Fruit fly (Drosophila melanogaster) whole organism, pupa: ENCODE results near the gene Naxd.

Experiments used
- CG10348 ChIP-seq: fragments of 200-800 bp; sonication (Bioruptor generic); IDR thresholded peaks from 2 replicates; pipeline ENCODE4 v1.3.6; 2022; ENCODE audit warnings: missing biosample characterization, missing genetic modification characterization
- CG12605 ChIP-seq: fragments of 200-800 bp; sonication (Bioruptor generic); IDR thresholded peaks from 2 replicates; pipeline ENCODE4 v1.3.6; 2022; ENCODE audit warnings: missing biosample characterization, missing genetic modification characterization
- CG13204 ChIP-seq: fragments of 200-800 bp; sonication (Bioruptor generic); optimal IDR thresholded peaks from 2 replicates; lab custom pipeline; 2018; ENCODE audit warnings: missing biosample characterization, mild to moderate bottlenecking, missing genetic modification characterization, moderate library complexity
- CG14655 ChIP-seq: fragments of 200-800 bp; sonication (Bioruptor generic); optimal IDR thresholded peaks from 3 replicates; lab custom pipeline; 2017; ENCODE audit warnings: mild to moderate bottlenecking, missing biosample characterization, missing genetic modification reagents, missing genetic modification characterization
- CG15710 ChIP-seq: fragments of 200-800 bp; sonication (Bioruptor generic); optimal IDR thresholded peaks from 2 replicates; lab custom pipeline; 2018; ENCODE audit warnings: missing biosample characterization, mild to moderate bottlenecking, missing genetic modification characterization, moderate library complexity
- CG17806 ChIP-seq: fragments of 200-800 bp; sonication (Bioruptor generic); optimal IDR thresholded peaks from 2 replicates; lab custom pipeline; 2018; ENCODE audit warnings: missing biosample characterization, mild to moderate bottlenecking, missing genetic modification characterization, moderate library complexity
- CG32121 ChIP-seq: fragments of 200-800 bp; sonication (Bioruptor generic); IDR thresholded peaks from 2 replicates; pipeline ENCODE4 v1.3.6; 2022; ENCODE audit warnings: missing biosample characterization, missing genetic modification characterization
- CG34367 ChIP-seq: fragments of 200-800 bp; sonication (Bioruptor generic); optimal IDR thresholded peaks from 2 replicates; lab custom pipeline; 2018; ENCODE audit warnings: missing biosample characterization, mild to moderate bottlenecking, missing genetic modification characterization
- CG4496 ChIP-seq: fragments of 200-800 bp; sonication (Bioruptor generic); IDR thresholded peaks from 3 replicates; pipeline ENCODE4 v1.3.6; 2022; ENCODE audit warnings: missing biosample characterization, missing genetic modification characterization
- CG8159 ChIP-seq: fragments of 200-800 bp; sonication (Bioruptor generic); optimal IDR thresholded peaks from 3 replicates; lab custom pipeline; 2018; ENCODE audit warnings: missing biosample characterization, mild to moderate bottlenecking, missing genetic modification characterization, moderate library complexity
- CG8301 ChIP-seq: fragments of 200-800 bp; sonication (Bioruptor generic); optimal IDR thresholded peaks from 2 replicates; lab custom pipeline; 2018; ENCODE audit warnings: missing biosample characterization, mild to moderate bottlenecking, missing genetic modification characterization
- CG9948 ChIP-seq: fragments of 200-800 bp; sonication (Bioruptor generic); optimal IDR thresholded peaks from 2 replicates; lab custom pipeline; 2018; ENCODE audit warnings: missing biosample characterization, mild to moderate bottlenecking, missing genetic modification characterization, moderate library complexity
- D1 ChIP-seq: fragments of 200-800 bp; sonication (Bioruptor generic); optimal IDR thresholded peaks from 2 replicates; lab custom pipeline; 2018; ENCODE audit warnings: missing biosample characterization, mild to moderate bottlenecking, missing genetic modification characterization, moderate library complexity
- EcR ChIP-seq: fragments of 200-800 bp; sonication (Bioruptor generic); optimal IDR thresholded peaks from 3 replicates; lab custom pipeline; 2019; ENCODE audit warnings: missing biosample characterization, missing genetic modification characterization, mild to moderate bottlenecking, moderate library complexity, missing genetic modification reagents
- Ets98B ChIP-seq: fragments of 200-800 bp; sonication (Bioruptor generic); IDR thresholded peaks from 2 replicates; pipeline ENCODE4 v1.3.6; 2022; ENCODE audit warnings: missing biosample characterization, missing genetic modification characterization
- Pif1A ChIP-seq: fragments of 200-800 bp; sonication (Bioruptor generic); optimal IDR thresholded peaks from 3 replicates; lab custom pipeline; 2016; ENCODE audit warnings: missing biosample characterization, missing genetic modification characterization
- Pif1B ChIP-seq: fragments of 200-800 bp; sonication (Bioruptor generic); optimal IDR thresholded peaks from 3 replicates; lab custom pipeline; 2016; ENCODE audit warnings: missing biosample characterization, missing genetic modification characterization
- Snoo ChIP-seq: fragments of 200-800 bp; sonication (Bioruptor generic); optimal IDR thresholded peaks from 3 replicates; lab custom pipeline; 2017; ENCODE audit warnings: missing biosample characterization, mild to moderate bottlenecking, missing genetic modification characterization, inconsistent platforms
- fd96Ca ChIP-seq: fragments of 200-800 bp; sonication (Bioruptor generic); IDR thresholded peaks from 3 replicates; pipeline ENCODE4 v1.3.6; 2022; ENCODE audit warnings: missing biosample characterization, missing genetic modification characterization
- gl ChIP-seq: fragments of 200-800 bp; sonication (Bioruptor generic); optimal IDR thresholded peaks from 2 replicates; lab custom pipeline; 2018; ENCODE audit warnings: missing biosample characterization, mild to moderate bottlenecking, missing genetic modification characterization
- rn ChIP-seq: fragments of 200-800 bp; sonication (Bioruptor generic); IDR thresholded peaks from 2 replicates; pipeline ENCODE4 v1.3.6; 2022; ENCODE audit warnings: missing biosample characterization, missing genetic modification characterization

Naxd gene

DNA sequence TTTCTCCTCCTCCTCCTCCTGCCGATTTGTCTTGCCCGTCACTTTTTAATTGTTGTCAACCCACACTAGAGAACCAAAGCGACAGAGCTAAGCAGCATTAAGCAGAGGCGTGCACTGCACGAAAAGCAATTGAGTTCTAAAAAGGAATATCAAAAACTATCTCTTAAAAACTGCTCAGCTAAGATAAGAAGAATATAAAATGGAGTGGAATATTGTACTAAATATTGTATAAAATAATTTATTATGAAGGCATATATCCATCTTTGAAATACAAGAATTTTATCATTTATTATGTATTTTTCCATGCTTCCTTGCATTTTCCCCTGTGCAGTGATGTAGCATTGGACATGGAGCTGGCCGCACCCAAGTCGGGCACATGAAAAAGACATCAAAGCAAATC lies 42.4 kb downstream of the Naxd start:
- peak; percentile 69 for TF ChIP-seq CG15710 (tag; lab: Kevin White, UChicago)
- no peak for TF ChIP-seq rn (GFP tag; lab: Robert Waterston, UW)
- no peak; the same call in 1 of the 2 replicates for TF ChIP-seq CG32121 (GFP tag; lab: Robert Waterston, UW)
- TF ChIP-seq CG13204 (GFP tag; lab: Kevin White, UChicago): no peak
- no peak for TF ChIP-seq EcR (GFP tag; lab: Kevin White, UChicago)
- TF ChIP-seq CG8159 (tag; lab: Kevin White, UChicago): peak; percentile 72
- TF ChIP-seq CG8301 (tag; lab: Kevin White, UChicago): peak; percentile 48
- TF ChIP-seq Ets98B: peak; percentile 25; the same call in 1 of the 2 replicates
- peak; percentile 51 for TF ChIP-seq CG34367 (tag; lab: Kevin White, UChicago)
- peak; percentile 46 for TF ChIP-seq D1 (tag; lab: Kevin White, UChicago)
- TF ChIP-seq CG9948 (tag; lab: Kevin White, UChicago): peak; percentile 49
- TF ChIP-seq CG4496 (GFP tag; lab: Robert Waterston, UW): no peak
- peak; percentile 39 for TF ChIP-seq Pif1B (GFP tag; lab: Kevin White, UChicago)
- TF ChIP-seq CG12605 (GFP tag; lab: Robert Waterston, UW): 0 out of 2 replicates have a peak, but pooled peaks have one; percentile 30
- peak; percentile 31 for TF ChIP-seq Snoo (tag; lab: Kevin White, UChicago)
- TF ChIP-seq Pif1A (GFP tag; lab: Kevin White, UChicago): peak; percentile 37
- TF ChIP-seq CG17806 (tag; lab: Kevin White, UChicago): peak; percentile 71
- no peak for TF ChIP-seq gl (tag; lab: Kevin White, UChicago)
- no peak for TF ChIP-seq CG10348 (GFP tag; lab: Robert Waterston, UW)
- no peak for TF ChIP-seq fd96Ca (GFP tag; lab: Robert Waterston, UW)
- peak; percentile 64 for TF ChIP-seq CG14655
- TF ChIP-seq, all 21 proteins: peak for 13

DNA sequence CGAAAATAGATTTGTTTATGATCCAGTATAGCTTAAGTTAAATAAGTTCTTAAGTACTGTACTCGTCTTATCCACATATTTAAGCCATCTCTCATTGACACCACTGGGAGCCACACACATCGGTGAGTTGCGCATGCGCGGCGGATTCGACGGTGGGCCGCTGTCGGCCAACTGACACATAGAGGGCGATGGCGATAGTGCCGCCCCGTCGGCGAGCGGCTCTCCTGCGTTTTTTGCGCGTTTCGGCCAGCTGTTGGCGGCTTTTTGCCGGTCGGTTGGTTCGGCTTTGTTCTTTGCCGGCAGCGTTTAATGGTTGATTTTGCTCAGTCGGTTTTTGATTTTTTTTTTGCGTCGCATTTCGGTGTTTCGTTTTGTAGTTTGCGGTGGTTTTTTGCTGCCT lies 43.2 kb downstream of the Naxd start:
- TF ChIP-seq CG13204 (GFP tag; lab: Kevin White, UChicago) (peak; percentile 51), CG17806 (tag; lab: Kevin White, UChicago) (no peak), CG4496 (GFP tag; lab: Robert Waterston, UW) (no peak), CG34367 (tag; lab: Kevin White, UChicago) (no peak), fd96Ca (GFP tag; lab: Robert Waterston, UW) (no peak)

DNA sequence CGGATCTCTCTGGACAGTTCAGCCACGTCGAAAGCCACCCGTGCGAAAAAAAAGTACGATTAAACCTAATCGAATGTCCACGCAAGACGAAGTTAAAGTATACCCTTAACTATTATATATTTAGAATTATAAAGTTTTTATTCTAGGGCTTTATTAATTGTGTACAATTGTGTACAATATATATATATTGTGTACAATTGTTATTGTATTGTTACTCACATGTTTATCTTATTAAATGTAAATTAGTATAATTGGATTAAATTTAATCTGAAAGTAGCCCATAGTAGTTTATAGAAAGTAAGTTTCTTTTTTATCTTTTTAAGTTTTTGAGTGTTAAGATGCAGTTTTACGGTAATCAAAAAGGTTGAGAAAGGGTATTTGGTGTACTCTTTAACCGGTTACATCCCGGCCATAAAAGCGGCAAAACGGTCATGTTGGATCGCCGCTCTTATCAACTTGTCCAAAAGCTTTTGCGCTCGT lies 44.1 kb downstream of the Naxd start, which contains the start of gene CG43407:
Gene CG43407, minus strand, starts transcription at position 51 of the 480 bp plus-strand sequence.
- TF ChIP-seq Snoo (tag; lab: Kevin White, UChicago) (no peak), CG14655 (peak; percentile 28), CG8159 (tag; lab: Kevin White, UChicago) (peak; percentile 67), CG32121 (GFP tag; lab: Robert Waterston, UW) (no peak), CG15710 (tag; lab: Kevin White, UChicago) (peak; percentile 57), Pif1A (GFP tag; lab: Kevin White, UChicago) (no peak), CG8301 (tag; lab: Kevin White, UChicago) (no peak), CG4496 (GFP tag; lab: Robert Waterston, UW) (no peak), CG9948 (tag; lab: Kevin White, UChicago) (no peak), CG12605 (GFP tag; lab: Robert Waterston, UW) (no peak), CG17806 (tag; lab: Kevin White, UChicago) (peak; percentile 26), CG13204 (GFP tag; lab: Kevin White, UChicago) (no peak), EcR (GFP tag; lab: Kevin White, UChicago) (no peak), D1 (tag; lab: Kevin White, UChicago) (no peak), Ets98B (no peak), Pif1B (GFP tag; lab: Kevin White, UChicago) (no peak), gl (tag; lab: Kevin White, UChicago) (no peak), CG10348 (GFP tag; lab: Robert Waterston, UW) (no peak), rn (GFP tag; lab: Robert Waterston, UW) (no peak), fd96Ca (GFP tag; lab: Robert Waterston, UW) (no peak), CG34367 (tag; lab: Kevin White, UChicago) (no peak)

DNA sequence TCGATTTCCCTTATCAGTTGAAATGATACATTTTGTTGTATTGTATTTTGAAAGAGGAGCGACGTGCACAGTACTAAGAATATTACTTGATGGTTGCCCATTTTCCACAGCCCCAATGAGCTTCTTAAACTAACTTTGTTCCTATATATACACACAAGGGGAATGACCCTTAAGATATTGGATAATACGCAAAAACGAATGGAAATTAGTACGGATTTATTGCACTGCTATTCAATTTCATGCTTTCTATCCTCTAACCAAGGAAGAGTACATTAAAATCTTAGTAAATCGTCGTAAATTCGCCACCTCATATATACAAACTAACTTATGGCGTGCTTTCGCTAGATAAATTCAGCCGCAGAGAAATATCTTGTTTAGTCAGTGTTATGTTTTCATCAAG lies 45.6 kb downstream of the Naxd start, which contains the start of gene Acp76A:
Gene Acp76A, minus strand, starts transcription at position 101 of the 400 bp plus-strand sequence.
- no peak for TF ChIP-seq CG9948 (tag; lab: Kevin White, UChicago)
- TF ChIP-seq CG32121 (GFP tag; lab: Robert Waterston, UW): no peak
- TF ChIP-seq Pif1A (GFP tag; lab: Kevin White, UChicago): no peak
- TF ChIP-seq CG12605 (GFP tag; lab: Robert Waterston, UW): no peak
- TF ChIP-seq CG8301 (tag; lab: Kevin White, UChicago): no peak
- TF ChIP-seq CG4496 (GFP tag; lab: Robert Waterston, UW): no peak
- TF ChIP-seq CG34367 (tag; lab: Kevin White, UChicago): no peak
- TF ChIP-seq Ets98B: no peak
- TF ChIP-seq fd96Ca (GFP tag; lab: Robert Waterston, UW): no peak
- no peak for TF ChIP-seq CG13204 (GFP tag; lab: Kevin White, UChicago)
- no peak for TF ChIP-seq CG17806 (tag; lab: Kevin White, UChicago)
- no peak for TF ChIP-seq CG10348 (GFP tag; lab: Robert Waterston, UW)
- TF ChIP-seq Pif1B (GFP tag; lab: Kevin White, UChicago): no peak
- no peak for TF ChIP-seq CG14655
